Worm (Caenorhabditis elegans) whole organism, young adult: ENCODE results near the gene K09E4.4.

ENCODE experiments used
- ama-1 ChIP-seq, 3 experiments: fragments of 150-350 bp in 1 of 3; sonication (generic microtip) in 2 of 3; optimal IDR thresholded peaks; 2 replicates each; lab custom pipeline; 2014 to 2018; ENCODE audit warnings: missing biosample characterization in 2 of 3, missing genetic modification characterization in 2 of 3, missing genetic modification reagents in 2 of 3
- lag-1 ChIP-seq: fragments of 200-800 bp; sonication (Bioruptor generic); IDR thresholded peaks from 2 replicates; pipeline ENCODE4 v1.3.6; 2022; ENCODE audit warnings: missing genetic modification reagents, missing genetic modification characterization, missing compliant biosample characterization
- lsy-27 ChIP-seq: sonication (generic microtip); optimal IDR thresholded peaks from 2 replicates; lab custom pipeline; 2017; ENCODE audit warnings: missing genetic modification characterization, mild to moderate bottlenecking, missing compliant biosample characterization, antibody characterized with exemption, missing genotype, borderline replicate concordance; ENCODE audit not compliant: insufficient read depth

- TF ChIP-seq lag-1 (GFP tag; lab: Robert Waterston, UW) = no peak
- TF ChIP-seq lsy-27 = no peak
- no peak for TF ChIP-seq ama-1 (optimal IDR thresholded peaks at IDR 0.05; lab: Kevin White, UChicago)
- no peak for TF ChIP-seq ama-1 (GFP tag; optimal IDR thresholded peaks at IDR 0.05; lab: Kevin White, UChicago)
Measured at ce11 chrII:14091182-14091581, 30.8 kb downstream of the K09E4.4 start.
